Worm (Caenorhabditis elegans) whole organism, late embryonic: ENCODE data around the gene lec-11.

Experiments
- K02D7.2 ChIP-seq: sonication (generic microtip); optimal IDR thresholded peaks from 2 replicates; lab custom pipeline; 2017; ENCODE audit warnings: mild to moderate bottlenecking, missing genetic modification characterization, missing compliant biosample characterization
- ama-1 ChIP-seq: fragments of 150-350 bp; optimal IDR thresholded peaks from 2 replicates; lab custom pipeline; 2014
- ceh-31 ChIP-seq: sonication (generic microtip); optimal IDR thresholded peaks from 2 replicates; lab custom pipeline; 2016; ENCODE audit warnings: missing genetic modification characterization, missing compliant biosample characterization
- ceh-9 ChIP-seq: sonication (generic microtip); optimal IDR thresholded peaks from 2 replicates; lab custom pipeline; 2016; ENCODE audit warnings: mild to moderate bottlenecking, missing genetic modification characterization, inconsistent platforms, missing compliant biosample characterization
- hlh-15 ChIP-seq: sonication (generic microtip); optimal IDR thresholded peaks from 2 replicates; lab custom pipeline; 2016; ENCODE audit warnings: missing genetic modification characterization, missing compliant biosample characterization
- hlh-8 ChIP-seq: sonication (generic microtip); optimal IDR thresholded peaks from 2 replicates; lab custom pipeline; 2016; ENCODE audit warnings: missing genotype, missing genetic modification characterization, missing compliant biosample characterization
- madf-2 ChIP-seq: sonication (generic microtip); optimal IDR thresholded peaks from 2 replicates; lab custom pipeline; 2017; ENCODE audit warnings: missing genetic modification characterization, missing compliant biosample characterization
- pax-1 ChIP-seq: fragments of 150-350 bp; optimal IDR thresholded peaks from 2 replicates; lab custom pipeline; 2014; ENCODE audit warnings: missing biosample characterization, missing genetic modification characterization
- sox-4 ChIP-seq: sonication (generic microtip); optimal IDR thresholded peaks from 2 replicates; lab custom pipeline; 2017; ENCODE audit warnings: mild to moderate bottlenecking, missing genetic modification characterization, inconsistent platforms, missing compliant biosample characterization
- unc-42 ChIP-seq: sonication (generic microtip); optimal IDR thresholded peaks from 2 replicates; lab custom pipeline; 2016; ENCODE audit warnings: missing genotype, missing genetic modification characterization, missing compliant biosample characterization

Gene lec-11

ce11 chrIV:6542962-6543361 lies 47.0 kb downstream of the lec-11 start:
- peak; percentile 82 for TF ChIP-seq unc-42 (tag; lab: Kevin White, UChicago)
- no peak for TF ChIP-seq pax-1 (tag; lab: Kevin White, UChicago)
- no peak for TF ChIP-seq sox-4 (tag; lab: Kevin White, UChicago)

ce11 chrIV:6541435-6541834 lies 48.5 kb downstream of the lec-11 start, which contains the start of gene C01G5.25:
Gene C01G5.25, plus strand, starts transcription at chrIV:6541684.
- TF ChIP-seq ceh-31 = peak; percentile 17
- no peak for TF ChIP-seq hlh-15 (tag; lab: Kevin White, UChicago)
- no peak for TF ChIP-seq ceh-9 (tag; lab: Kevin White, UChicago)
- TF ChIP-seq madf-2 = no peak
- TF ChIP-seq K02D7.2 (tag; lab: Kevin White, UChicago) = no peak
- TF ChIP-seq hlh-8 (tag; lab: Kevin White, UChicago) = no peak
- TF ChIP-seq ama-1 = no peak
- TF ChIP-seq, all 69 proteins: peak for 1
